Worm (Caenorhabditis elegans) whole organism, early embryonic: Measurements from ENCODE around the gene F46B3.15.

Experiments used
- ceh-36 ChIP-seq: sonication (generic microtip); optimal IDR thresholded peaks from 2 replicates; lab custom pipeline; 2016; ENCODE audit warnings: missing genetic modification characterization, inconsistent platforms, missing compliant biosample characterization
- flt-1 ChIP-seq: fragments of 200-800 bp; sonication (Bioruptor generic); IDR thresholded peaks from 2 replicates; pipeline ENCODE4 v1.3.6; 2022; ENCODE audit warnings: missing genetic modification characterization, missing compliant biosample characterization
- tra-4 ChIP-seq: sonication (generic microtip); optimal IDR thresholded peaks from 2 replicates; lab custom pipeline; 2017; ENCODE audit warnings: missing genetic modification characterization, missing compliant biosample characterization

- TF ChIP-seq tra-4 (tag; lab: Kevin White, UChicago), result no peak
- no peak for TF ChIP-seq ceh-36
- no peak for TF ChIP-seq flt-1 (GFP tag; lab: Robert Waterston, UW)
These were observed 32.8 kb downstream of the F46B3.15 start for ce11 chrV:20600704-20601103.
